Fruit fly (Drosophila melanogaster) S2 (cell line): Measurements from ENCODE around the gene Pak3.

Experiments
- CG8478 ChIP-seq: fragments of >200 bp; optimal IDR thresholded peaks from 2 replicates; lab custom pipeline; 2018
- CTCF ChIP-seq, 2 experiments: fragments of >200 bp; optimal IDR thresholded peaks; 2 replicates each; lab custom pipeline; 2018

DNA sequence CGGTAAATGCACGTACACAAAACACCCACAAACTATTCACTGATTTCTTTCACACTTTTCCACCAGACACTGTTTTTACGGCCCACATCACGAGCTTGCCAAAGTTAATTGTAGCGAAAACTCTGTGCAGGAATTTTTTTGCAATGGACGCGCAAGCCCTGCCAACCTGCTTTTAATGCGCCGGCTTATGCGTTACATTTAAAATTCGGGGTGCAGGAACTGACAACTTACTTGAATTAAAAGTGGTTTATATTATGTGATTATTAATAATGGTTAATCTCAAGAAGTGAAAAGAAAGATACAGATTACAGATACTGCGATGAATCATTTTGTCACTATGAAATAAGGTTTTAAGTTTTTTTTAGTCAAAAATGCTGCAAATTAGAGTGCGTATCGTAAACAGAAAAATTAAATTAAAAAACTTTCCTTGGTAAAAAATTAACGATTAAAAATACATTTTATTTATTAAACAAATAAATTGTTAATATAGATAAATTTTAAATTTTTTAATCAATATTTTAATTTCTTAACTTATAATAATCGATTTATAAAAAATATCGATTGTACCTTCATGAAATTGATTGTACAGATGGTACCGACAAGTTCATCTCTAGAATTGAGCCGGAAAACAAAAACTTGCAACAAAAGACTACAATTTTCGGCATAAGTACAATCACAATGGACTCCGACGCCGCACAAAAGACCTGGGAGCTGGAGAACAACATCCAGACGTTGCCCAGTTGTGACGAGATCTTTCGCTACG lies 16.1 kb upstream of the Pak3 start, which contains the start of the genes CG42232 and CSN5:
- TF ChIP-seq CTCF (optimal IDR thresholded peaks at IDR 0.05; lab: Kevin White, UChicago) = no peak
- no peak for TF ChIP-seq CG8478 (lab: Kevin White, UChicago)
